Worm (Caenorhabditis elegans): ENCODE data around the gene skr-17.

DNA sequence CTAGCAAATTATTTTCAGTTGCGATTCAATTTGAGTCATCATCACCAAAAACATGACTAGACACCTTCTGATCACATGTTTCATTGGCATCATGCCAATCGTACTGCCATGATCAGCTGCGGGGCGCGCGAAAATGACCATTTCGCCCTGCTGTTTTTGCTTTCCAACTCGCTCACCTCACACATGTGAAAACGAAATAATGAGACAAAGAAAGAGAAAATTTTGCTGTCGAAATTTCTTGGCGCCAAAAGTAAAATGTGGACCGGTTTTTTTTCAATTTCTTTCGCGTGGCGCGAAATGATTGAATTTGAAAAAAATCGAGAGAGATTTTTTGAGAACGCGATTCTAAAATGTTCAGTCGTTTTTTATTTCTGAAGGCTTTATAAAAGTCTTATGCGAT is 23.6 kb downstream of the skr-17 start:
- TF ChIP-seq hlh-8 (tag; optimal IDR thresholded peaks at IDR 0.05) = no peak
- no peak for TF ChIP-seq hlh-15 (tag; optimal IDR thresholded peaks at IDR 0.05)
- TF ChIP-seq pqm-1 (tag; optimal IDR thresholded peaks at IDR 0.05) = no peak
- no peak for TF ChIP-seq odd-2 (tag; optimal IDR thresholded peaks at IDR 0.05)
- TF ChIP-seq dve-1 (tag; optimal IDR thresholded peaks at IDR 0.05) = no peak
- no peak for TF ChIP-seq ceh-18 (tag; optimal IDR thresholded peaks at IDR 0.05)
- no peak for TF ChIP-seq F13H6.1 (tag; optimal IDR thresholded peaks at IDR 0.05)
- TF ChIP-seq syd-9 (tag; optimal IDR thresholded peaks at IDR 0.05) = no peak

All from whole organism, late embryonic.